Fruit fly (Drosophila melanogaster): ENCODE data around the gene Cln7.

dm6 chr3L:7328567-7329253 lies 16.3 kb downstream of the Cln7 start, which contains the start of the genes mrva, CG42307 and mus312:
- no peak for TF ChIP-seq Lpt (GFP tag; optimal IDR thresholded peaks at IDR 0.05)
- TF ChIP-seq Eip93F (GFP tag; optimal IDR thresholded peaks at IDR 0.05): peak; percentile 52
- TF ChIP-seq Eip78C (GFP tag): no peak
- TF ChIP-seq CG31627 (GFP tag; optimal IDR thresholded peaks at IDR 0.05): peak; percentile 44
- TF ChIP-seq CG34406 (GFP tag; optimal IDR thresholded peaks at IDR 0.05): peak; percentile 81
- no peak for TF ChIP-seq Hr39 (GFP tag; optimal IDR thresholded peaks at IDR 0.05)
- TF ChIP-seq topi (GFP tag; optimal IDR thresholded peaks at IDR 0.05): no peak

Measured in whole organism, prepupa.